ENCODE assay signal across 2 fruit fly cellular contexts in the genomic region with DNA sequence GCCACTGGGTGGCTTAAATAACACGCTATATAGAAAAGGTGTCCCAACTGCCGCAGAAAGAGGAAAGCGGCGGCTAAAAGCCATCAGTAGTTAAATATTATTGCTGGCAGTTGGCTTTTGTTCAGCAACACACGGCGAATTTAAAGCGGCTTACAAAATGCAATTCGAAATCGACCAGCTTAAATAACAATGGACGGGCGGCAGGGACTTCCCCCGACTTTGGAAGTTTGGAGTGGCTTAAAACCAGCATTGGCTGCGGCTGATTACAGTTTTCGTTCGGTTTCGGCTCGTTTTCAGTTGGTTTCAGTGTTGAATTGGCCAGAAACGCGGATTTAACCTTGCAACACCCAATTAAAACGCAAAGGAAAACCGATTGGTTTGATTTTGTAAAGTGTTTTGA.
TF ChIP-seq lines count a peak whose summit lies in the region.

No protein-coding gene starts in this region.

- no peak for TF ChIP-seq CTCF in whole organism, embryonic (GFP tag; optimal IDR thresholded peaks at IDR 0.05; lab: Kevin White, UChicago)

TF ChIP-seq in whole organism, embryonic, 481 proteins besides CTCF, POLR2A, EP300 and RAD21:
- no peak for TF ChIP-seq insv (GFP tag; optimal IDR thresholded peaks at IDR 0.05; lab: Kevin White, UChicago)
- TF ChIP-seq oc (tag; optimal IDR thresholded peaks at IDR 0.05; lab: Kevin White, UChicago): peak; percentile 85
TF ChIP-seq in whole organism, embryonic: peak in this region for 1.

TF ChIP-seq in whole organism, wandering third instar larva, 38 proteins besides CTCF, POLR2A, EP300 and RAD21:
- TF ChIP-seq Rel (GFP tag; optimal IDR thresholded peaks at IDR 0.05; lab: Kevin White, UChicago): no peak
- peak; percentile 93 for TF ChIP-seq Rel (tag; optimal IDR thresholded peaks at IDR 0.05; lab: Kevin White, UChicago)
- no peak for TF ChIP-seq N (GFP tag; optimal IDR thresholded peaks at IDR 0.05; lab: Kevin White, UChicago)
TF ChIP-seq in whole organism, wandering third instar larva: peak in this region for 1.
